Worm (Caenorhabditis elegans) whole organism, L4 larva: ENCODE data around the gene Y60C6A.3.

ENCODE experiments used
- ceh-44 ChIP-seq: fragments of 200-800 bp; sonication (Bioruptor generic); IDR thresholded peaks from 2 replicates; pipeline ENCODE4 v1.3.6; 2022; ENCODE audit warnings: missing genetic modification reagents, missing genetic modification characterization, missing compliant biosample characterization
- daf-19 ChIP-seq: fragments of 200-800 bp; sonication (Bioruptor generic); conservative IDR thresholded peaks from 2 replicates; pipeline ENCODE4 v1.3.6; 2022; ENCODE audit warnings: missing genetic modification characterization, missing compliant biosample characterization
- egl-27 ChIP-seq: sonication (generic microtip); optimal IDR thresholded peaks from 3 replicates; lab custom pipeline; 2017; ENCODE audit warnings: missing biosample characterization, missing genetic modification reagents, missing genetic modification characterization
- fkh-10 ChIP-seq: fragments of 150-350 bp; optimal IDR thresholded peaks from 2 replicates; lab custom pipeline; 2014; ENCODE audit warnings: missing biosample characterization, missing genetic modification reagents, missing genetic modification characterization
- nhr-102 ChIP-seq: sonication (generic microtip); optimal IDR thresholded peaks from 2 replicates; lab custom pipeline; 2016; ENCODE audit warnings: mild to moderate bottlenecking, missing genetic modification characterization, moderate library complexity, missing compliant biosample characterization
- nhr-25 ChIP-seq: sonication (generic microtip); optimal IDR thresholded peaks from 2 replicates; lab custom pipeline; 2017; ENCODE audit warnings: missing genetic modification characterization, mild to moderate bottlenecking, missing compliant biosample characterization, antibody characterized with exemption, moderate library complexity, borderline replicate concordance; ENCODE audit not compliant: insufficient read depth
- pha-4 ChIP-seq, 2 experiments: fragments of 150-350 bp in 1 of 2; fragments of 200-800 bp in 1 of 2; sonication (Bioruptor generic) in 1 of 2; IDR thresholded peaks in 1 of 2; optimal IDR thresholded peaks in 1 of 2; 2 replicates each; pipeline versions ENCODE4 v1.3.6 to Lab custom; 2014 to 2022; ENCODE audit warnings: missing genetic modification characterization in 2 of 2, missing genetic modification reagents in 2 of 2, missing biosample characterization in 1 of 2, missing compliant biosample characterization in 1 of 2
- unc-39 ChIP-seq: sonication (generic microtip); optimal IDR thresholded peaks from 2 replicates; lab custom pipeline; 2017; ENCODE audit warnings: missing biosample characterization, missing genetic modification characterization

DNA sequence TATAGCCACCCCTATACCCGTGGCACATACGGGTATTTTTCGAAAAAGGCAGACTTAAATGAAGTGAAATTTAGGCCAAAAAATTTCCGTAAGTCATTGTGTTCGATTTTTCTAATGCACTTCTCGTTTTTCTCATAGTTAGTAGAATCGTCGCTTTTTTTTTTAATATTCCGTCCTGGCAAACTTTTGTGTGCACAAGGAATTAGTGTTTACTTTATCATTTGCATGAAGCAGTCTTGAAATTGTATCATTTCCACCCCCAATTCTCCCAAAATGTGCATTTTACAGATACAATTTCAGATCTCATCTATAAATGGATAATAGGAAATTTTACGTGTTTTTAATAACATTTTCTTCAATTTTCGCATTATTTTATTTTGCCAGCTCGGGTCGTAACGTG lies 35.3 kb upstream of the Y60C6A.3 start, which contains the start of gene C18G1.6:
- TF ChIP-seq nhr-102 (tag; lab: Kevin White, UChicago) (no peak), fkh-10 (GFP tag; lab: Kevin White, UChicago) (no peak), egl-27 (tag; lab: Kevin White, UChicago) (no peak), daf-19 (GFP tag; lab: Robert Waterston, UW) (no peak), pha-4 (GFP tag; IDR thresholded peaks at IDR 0.05; lab: Robert Waterston, UW) (no peak), pha-4 (tag; optimal IDR thresholded peaks at IDR 0.05; lab: Kevin White, UChicago) (no peak), ceh-44 (GFP tag; lab: Robert Waterston, UW) (no peak), nhr-25 (no peak), unc-39 (tag; lab: Kevin White, UChicago) (no peak)
